Fruit fly (Drosophila melanogaster) whole organism: ENCODE results near the gene Nph.

ENCODE experiments used
- CG8478 ChIP-seq: fragments of >200 bp; optimal IDR thresholded peaks from 2 replicates; lab custom pipeline; 2018; ENCODE audit warnings: inconsistent platforms
- Dll ChIP-seq: fragments of >200 bp; optimal IDR thresholded peaks from 2 replicates; lab custom pipeline; 2017
- EcR ChIP-seq, 2 experiments: fragments of >200 bp; optimal IDR thresholded peaks; 2 replicates each; lab custom pipeline; 2017; ENCODE audit warnings: missing biosample characterization in 2 of 2, missing genetic modification characterization in 2 of 2, missing genetic modification reagents in 2 of 2
- psq ChIP-seq: fragments of >200 bp; optimal IDR thresholded peaks from 2 replicates; lab custom pipeline; 2017
- usp ChIP-seq: fragments of >200 bp; optimal IDR thresholded peaks from 2 replicates; lab custom pipeline; 2017; ENCODE audit warnings: missing biosample characterization, missing genetic modification characterization, mixed read lengths

DNA sequence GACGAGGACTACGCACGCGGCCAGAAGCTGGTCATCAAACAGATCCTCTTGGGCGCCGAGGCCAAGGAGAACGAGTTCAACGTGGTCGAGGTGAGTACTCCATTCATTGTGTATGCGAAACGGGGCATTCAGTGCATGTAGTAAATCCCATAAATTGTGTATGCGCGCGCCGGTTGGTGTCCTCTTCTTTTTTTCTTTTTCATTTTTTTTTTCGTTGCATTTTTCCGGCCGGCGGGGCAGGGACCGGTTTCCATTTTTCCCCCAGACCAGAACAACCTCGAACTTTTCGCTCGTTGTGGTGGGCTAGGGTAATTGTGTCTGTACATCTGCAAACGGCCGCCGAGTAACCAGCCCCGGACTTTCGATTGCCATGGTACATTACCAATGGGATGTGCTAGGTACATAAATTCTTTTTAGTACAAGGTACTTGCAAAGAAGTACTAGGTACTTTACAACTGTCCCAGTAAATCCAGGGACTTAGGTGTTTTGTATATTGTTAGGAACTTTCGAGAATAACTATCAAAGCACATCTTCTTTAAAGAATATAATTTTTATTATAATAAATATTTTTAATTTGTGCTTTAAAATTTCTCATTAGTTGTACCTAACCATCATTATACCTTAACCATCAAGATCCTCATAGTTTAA lies 795 bp upstream of the Nph start:
- no peak for TF ChIP-seq usp
- no peak for TF ChIP-seq psq (lab: Kevin White, UChicago)
- TF ChIP-seq Dll (lab: Kevin White, UChicago): no peak
- no peak for TF ChIP-seq EcR (GFP tag; optimal IDR thresholded peaks at IDR 0.05; lab: Kevin White, UChicago)
- TF ChIP-seq CG8478 (lab: Kevin White, UChicago): no peak
